Worm (Caenorhabditis elegans): Measurements from ENCODE around the gene srj-27.
"Not testable (repeated sequence)": the region's sequence is repeated elsewhere in the genome, so short reads cannot be mapped to it uniquely, and the experiment has no call there.

- not testable (repeated sequence) for TF ChIP-seq ztf-23, tab-1 (GFP tag; IDR thresholded peaks at IDR 0.05)
These were observed 11.3 kb downstream of the srj-27 start, which contains the start of gene T01G5.8 for ce11 chrV:15115968-15116367.

Measured in whole organism, midembryonic.